Worm (Caenorhabditis elegans) whole organism, L1 larva: Measurements from ENCODE around the gene srb-12.

ENCODE experiments used
- C16A3.4 ChIP-seq: fragments of 150-350 bp; optimal IDR thresholded peaks from 2 replicates; lab custom pipeline; 2014; ENCODE audit warnings: missing biosample characterization, missing genetic modification characterization
- C34B4.2 ChIP-seq: sonication (generic microtip); optimal IDR thresholded peaks from 2 replicates; lab custom pipeline; 2017; ENCODE audit warnings: mild to moderate bottlenecking, missing genetic modification characterization, missing compliant biosample characterization
- alr-1 ChIP-seq: fragments of 200-800 bp; sonication (Bioruptor generic); optimal IDR thresholded peaks from 2 replicates; lab custom pipeline; 2018; ENCODE audit warnings: borderline replicate concordance, mild to moderate bottlenecking, missing genetic modification characterization, missing compliant biosample characterization
- ama-1 ChIP-seq: fragments of 150-350 bp; optimal IDR thresholded peaks from 2 replicates; lab custom pipeline; 2014
- blmp-1 ChIP-seq: fragments of 150-350 bp; optimal IDR thresholded peaks from 2 replicates; lab custom pipeline; 2014; ENCODE audit warnings: missing biosample characterization, missing genetic modification characterization
- ceh-63 ChIP-seq: fragments of 200-800 bp; sonication (Bioruptor generic); optimal IDR thresholded peaks from 2 replicates; lab custom pipeline; 2018; ENCODE audit warnings: mild to moderate bottlenecking, missing genetic modification characterization, missing compliant biosample characterization
- ceh-90 ChIP-seq: sonication (generic microtip); optimal IDR thresholded peaks from 2 replicates; lab custom pipeline; 2016; ENCODE audit warnings: missing genetic modification characterization, missing compliant biosample characterization
- dpl-1 ChIP-seq, 3 experiments: fragments of 150-350 bp in 2 of 3; sonication (generic microtip) in 1 of 3; optimal IDR thresholded peaks; 2 replicates each; lab custom pipeline; 2014 to 2017; ENCODE audit warnings: missing biosample characterization in 3 of 3, missing genetic modification characterization in 3 of 3, missing genetic modification reagents in 3 of 3
- dsc-1 ChIP-seq: sonication (generic microtip); optimal IDR thresholded peaks from 2 replicates; lab custom pipeline; 2016; ENCODE audit warnings: mild to moderate bottlenecking, missing genetic modification characterization, missing compliant biosample characterization
- efl-1 ChIP-seq, 4 experiments: fragments of 150-350 bp; optimal IDR thresholded peaks in 3 of 4; peaks in 1 of 4; 1 replicate in 1 of 4; 2 replicates in 3 of 4; lab custom pipeline; 2014; ENCODE audit warnings: missing biosample characterization in 2 of 4, missing genetic modification characterization in 2 of 4, missing genetic modification reagents in 2 of 4
- egl-13 ChIP-seq: sonication (generic microtip); optimal IDR thresholded peaks from 2 replicates; lab custom pipeline; 2016; ENCODE audit warnings: missing genotype, missing genetic modification reagents, missing genetic modification characterization, missing compliant biosample characterization
- egl-27 ChIP-seq, 2 experiments: fragments of 150-350 bp in 1 of 2; sonication (generic microtip); optimal IDR thresholded peaks; 3 replicates each; lab custom pipeline; 2017 to 2018; ENCODE audit warnings: missing biosample characterization in 2 of 2, missing genetic modification characterization in 2 of 2, missing genetic modification reagents in 2 of 2
- elt-2 ChIP-seq: sonication (generic microtip); optimal IDR thresholded peaks from 2 replicates; lab custom pipeline; 2016; ENCODE audit warnings: missing genetic modification characterization, mild to moderate bottlenecking, inconsistent platforms, missing compliant biosample characterization, missing genetic modification reagents
- hlh-4 ChIP-seq: sonication (generic microtip); optimal IDR thresholded peaks from 2 replicates; lab custom pipeline; 2016; ENCODE audit warnings: mild to moderate bottlenecking, missing genetic modification characterization, missing compliant biosample characterization
- irx-1 ChIP-seq: sonication (generic microtip); optimal IDR thresholded peaks from 2 replicates; lab custom pipeline; 2016; ENCODE audit warnings: missing genetic modification characterization, missing compliant biosample characterization
- jun-1 ChIP-seq: fragments of 150-350 bp; optimal IDR thresholded peaks from 2 replicates; lab custom pipeline; 2014; ENCODE audit warnings: missing biosample characterization, missing genetic modification reagents, missing genetic modification characterization
- lin-14 ChIP-seq: fragments of 200-800 bp; sonication (Bioruptor generic); optimal IDR thresholded peaks from 2 replicates; lab custom pipeline; 2018; ENCODE audit warnings: mild to moderate bottlenecking, missing genetic modification characterization, moderate library complexity, missing compliant biosample characterization
- lin-15B ChIP-seq: fragments of 150-350 bp; sonication (generic microtip); optimal IDR thresholded peaks from 3 replicates; lab custom pipeline; 2014; ENCODE audit warnings: missing biosample characterization, missing genetic modification characterization
- lsy-2 ChIP-seq, 2 experiments: fragments of 150-350 bp; optimal IDR thresholded peaks; 2 replicates each; lab custom pipeline; 2014; ENCODE audit warnings: missing biosample characterization in 2 of 2, missing genetic modification characterization in 2 of 2
- mdl-1 ChIP-seq, 2 experiments: fragments of 150-350 bp; optimal IDR thresholded peaks; 2 replicates each; lab custom pipeline; 2014 to 2017; ENCODE audit warnings: missing biosample characterization in 2 of 2, missing genetic modification characterization in 2 of 2, inconsistent platforms in 1 of 2
- mef-2 ChIP-seq: fragments of 150-350 bp; optimal IDR thresholded peaks from 2 replicates; lab custom pipeline; 2014; ENCODE audit warnings: missing biosample characterization, missing genetic modification characterization
- nhr-11 ChIP-seq: fragments of 150-350 bp; optimal IDR thresholded peaks from 2 replicates; lab custom pipeline; 2014; ENCODE audit warnings: missing biosample characterization, missing genetic modification characterization
- nhr-20 ChIP-seq: sonication (generic microtip); optimal IDR thresholded peaks from 2 replicates; lab custom pipeline; 2016; ENCODE audit warnings: mild to moderate bottlenecking, missing genetic modification characterization, missing compliant biosample characterization
- nhr-237 ChIP-seq: fragments of 150-350 bp; optimal IDR thresholded peaks from 2 replicates; lab custom pipeline; 2014; ENCODE audit warnings: missing biosample characterization, missing genetic modification characterization
- nhr-28 ChIP-seq: fragments of 150-350 bp; optimal IDR thresholded peaks from 2 replicates; lab custom pipeline; 2014; ENCODE audit warnings: missing biosample characterization, missing genetic modification characterization
- nhr-47 ChIP-seq: sonication (generic microtip); optimal IDR thresholded peaks from 2 replicates; lab custom pipeline; 2016; ENCODE audit warnings: mild to moderate bottlenecking, missing genetic modification characterization, moderate library complexity, missing compliant biosample characterization
- nhr-71 ChIP-seq: sonication (generic microtip); optimal IDR thresholded peaks from 2 replicates; lab custom pipeline; 2016; ENCODE audit warnings: mild to moderate bottlenecking, missing genetic modification characterization, moderate library complexity, missing compliant biosample characterization
- nhr-76 ChIP-seq: sonication (generic microtip); optimal IDR thresholded peaks from 2 replicates; lab custom pipeline; 2017; ENCODE audit warnings: missing biosample characterization, missing genetic modification characterization
- nhr-85 ChIP-seq: sonication (generic microtip); peaks from one replicate; lab custom pipeline; 2016; ENCODE audit warnings: missing genetic modification characterization, inconsistent platforms, missing compliant biosample characterization
- snpc-4 ChIP-seq: fragments of 150-350 bp; optimal IDR thresholded peaks from 2 replicates; lab custom pipeline; 2014; ENCODE audit warnings: missing biosample characterization, missing genetic modification characterization
- sup-37 ChIP-seq: fragments of 200-800 bp; sonication (Bioruptor generic); optimal IDR thresholded peaks from 2 replicates; lab custom pipeline; 2018; ENCODE audit warnings: mild to moderate bottlenecking, missing genetic modification characterization, missing compliant biosample characterization
- swsn-7 ChIP-seq: sonication (generic microtip); optimal IDR thresholded peaks from 2 replicates; lab custom pipeline; 2016; ENCODE audit warnings: missing genetic modification characterization, missing compliant biosample characterization
- tbx-2 ChIP-seq: sonication (generic microtip); optimal IDR thresholded peaks from 2 replicates; lab custom pipeline; 2016; ENCODE audit warnings: missing genetic modification characterization, missing compliant biosample characterization
- tlp-1 ChIP-seq: fragments of 150-350 bp; optimal IDR thresholded peaks from 2 replicates; lab custom pipeline; 2014; ENCODE audit warnings: missing biosample characterization, missing genetic modification characterization
- unc-130 ChIP-seq: fragments of 150-350 bp; optimal IDR thresholded peaks from 2 replicates; lab custom pipeline; 2017; ENCODE audit warnings: missing biosample characterization, missing genetic modification characterization, inconsistent platforms
- zag-1 ChIP-seq: fragments of 150-350 bp; optimal IDR thresholded peaks from 2 replicates; lab custom pipeline; 2014; ENCODE audit warnings: missing biosample characterization, missing genetic modification characterization
- zip-4 ChIP-seq: fragments of 200-800 bp; sonication (Bioruptor generic); optimal IDR thresholded peaks from 2 replicates; lab custom pipeline; 2018; ENCODE audit warnings: mild to moderate bottlenecking, missing genetic modification characterization, moderate library complexity, missing compliant biosample characterization
- ztf-4 ChIP-seq: fragments of 150-350 bp; optimal IDR thresholded peaks from 2 replicates; lab custom pipeline; 2014; ENCODE audit warnings: missing biosample characterization, missing genetic modification characterization

Gene srb-12

ce11 chrII:5186870-5187269, 32.4 kb upstream of the srb-12 start:
- TF ChIP-seq nhr-28 (no peak), elt-2 (tag; lab: Kevin White, UChicago) (peak; percentile 88)

- no peak for TF ChIP-seq nhr-11 (tag; lab: Kevin White, UChicago)
- TF ChIP-seq lin-14 (GFP tag; lab: Kevin White, UChicago) = peak; percentile 23
- TF ChIP-seq lin-15B = no peak
- TF ChIP-seq mef-2 (tag; lab: Kevin White, UChicago) = no peak
- TF ChIP-seq nhr-71 (tag; lab: Kevin White, UChicago) = peak; percentile 36
- no peak for TF ChIP-seq tbx-2 (tag; lab: Kevin White, UChicago)
- no peak for TF ChIP-seq dsc-1 (tag; lab: Kevin White, UChicago)
- TF ChIP-seq tlp-1 (tag; lab: Kevin White, UChicago) = peak; percentile 44
- TF ChIP-seq C34B4.2 (tag; lab: Kevin White, UChicago) = no peak
- peak; percentile 97 for TF ChIP-seq elt-2 (tag; lab: Kevin White, UChicago)
- TF ChIP-seq nhr-237 (tag; lab: Kevin White, UChicago) = no peak
- no peak for TF ChIP-seq nhr-28
- TF ChIP-seq nhr-85 (tag; lab: Kevin White, UChicago) = no peak
- TF ChIP-seq, all 84 proteins: peak for 4
Observed at ce11 chrII:5185955-5186539, 31.6 kb upstream of the srb-12 start.

- TF ChIP-seq nhr-71 (tag; lab: Kevin White, UChicago) (peak; percentile 43), elt-2 (tag; lab: Kevin White, UChicago) (peak; percentile 98), ceh-90 (tag; lab: Kevin White, UChicago) (no peak), nhr-76 (tag; lab: Kevin White, UChicago) (no peak), efl-1 (optimal IDR thresholded peaks at IDR 0.05; lab: Kevin White, UChicago) (no peak), efl-1 (GFP tag; optimal IDR thresholded peaks at IDR 0.05 in 1 of 2; lab: Kevin White, UChicago) (no peak), ceh-63 (GFP tag; lab: Kevin White, UChicago) (no peak)
Observed at ce11 chrII:5184661-5185545, 30.5 kb upstream of the srb-12 start.

- TF ChIP-seq dsc-1 (tag; lab: Kevin White, UChicago) (peak; percentile 63), blmp-1 (tag; lab: Kevin White, UChicago) (peak; percentile 19), nhr-71 (tag; lab: Kevin White, UChicago) (peak; percentile 44), nhr-85 (tag; lab: Kevin White, UChicago) (peak; percentile 52), ztf-4 (tag; lab: Kevin White, UChicago) (peak; percentile 16), swsn-7 (tag; lab: Kevin White, UChicago) (peak; percentile 3), lin-14 (GFP tag; lab: Kevin White, UChicago) (peak; percentile 18), nhr-47 (tag; lab: Kevin White, UChicago) (peak; percentile 22), nhr-20 (tag; lab: Kevin White, UChicago) (peak; percentile 9), irx-1 (tag; lab: Kevin White, UChicago) (no peak), egl-27 (tag; optimal IDR thresholded peaks at IDR 0.05; lab: Kevin White, UChicago) (no peak), dpl-1 (GFP tag; optimal IDR thresholded peaks at IDR 0.05; lab: Kevin White, UChicago) (no peak)
- TF ChIP-seq, all 84 proteins: peak for 9
Observed at ce11 chrII:5183207-5183606, 28.8 kb upstream of the srb-12 start.

ce11 chrII:5182451-5182850, 28.0 kb upstream of the srb-12 start:
- no peak for TF ChIP-seq hlh-4 (tag; lab: Kevin White, UChicago)
- peak; percentile 57 to 67 for TF ChIP-seq lsy-2 (tag; optimal IDR thresholded peaks at IDR 0.05; lab: Kevin White, UChicago)
- peak; percentile 33 for TF ChIP-seq unc-130
- peak; percentile 43 to 46 for TF ChIP-seq efl-1 (optimal IDR thresholded peaks at IDR 0.05; lab: Kevin White, UChicago)
- TF ChIP-seq efl-1 (GFP tag; optimal IDR thresholded peaks at IDR 0.05 in 1 of 2; lab: Kevin White, UChicago) = peak in 1 of 2 experiments; percentile 90
- TF ChIP-seq nhr-11 (tag; lab: Kevin White, UChicago) = no peak
- TF ChIP-seq swsn-7 (tag; lab: Kevin White, UChicago) = peak; percentile 57
- peak; percentile 15 for TF ChIP-seq C16A3.4
- peak; percentile 9 for TF ChIP-seq irx-1 (tag; lab: Kevin White, UChicago)
- peak; percentile 30 for TF ChIP-seq snpc-4
- TF ChIP-seq sup-37 (GFP tag; lab: Kevin White, UChicago) = no peak
- TF ChIP-seq nhr-71 (tag; lab: Kevin White, UChicago) = peak; percentile 83
- peak; percentile 48 for TF ChIP-seq ama-1
- TF ChIP-seq jun-1 = peak; percentile 53
- TF ChIP-seq dsc-1 (tag; lab: Kevin White, UChicago) = peak; percentile 34
- peak; percentile 41 for TF ChIP-seq egl-13
- TF ChIP-seq lin-14 (GFP tag; lab: Kevin White, UChicago) = peak; percentile 82
- TF ChIP-seq tlp-1 (tag; lab: Kevin White, UChicago) = no peak
- TF ChIP-seq alr-1 (tag; lab: Kevin White, UChicago) = no peak
- peak in 1 of 2 experiments; percentile 80 for TF ChIP-seq mdl-1 (tag; optimal IDR thresholded peaks at IDR 0.05; lab: Kevin White, UChicago)
- peak; percentile 97 for TF ChIP-seq elt-2 (tag; lab: Kevin White, UChicago)
- peak; percentile 80 for TF ChIP-seq nhr-20 (tag; lab: Kevin White, UChicago)
- no peak for TF ChIP-seq zip-4 (GFP tag; lab: Kevin White, UChicago)
- no peak for TF ChIP-seq zag-1 (tag; lab: Kevin White, UChicago)
